Fruit fly (Drosophila melanogaster): ENCODE results near the gene TrissinR.

TrissinR gene

dm6 chr2L:5901553-5901952 lies 77.7 kb downstream of the TrissinR start (continued):
- TF ChIP-seq salr (GFP tag; optimal IDR thresholded peaks at IDR 0.05), result peak in 1 of 2 experiments; percentile 4
- no peak for TF ChIP-seq CG34406 (GFP tag; optimal IDR thresholded peaks at IDR 0.05)
- TF ChIP-seq OdsH (GFP tag; optimal IDR thresholded peaks at IDR 0.05), result no peak
- TF ChIP-seq fd85E (GFP tag; optimal IDR thresholded peaks at IDR 0.05), result no peak
- TF ChIP-seq CG15336 (GFP tag; IDR thresholded peaks at IDR 0.05), result peak; percentile 37
- TF ChIP-seq lz (GFP tag; optimal IDR thresholded peaks at IDR 0.05), result no peak
- TF ChIP-seq CG6276 (GFP tag; optimal IDR thresholded peaks at IDR 0.05), result peak; percentile 22

- no peak for TF ChIP-seq topi (GFP tag; optimal IDR thresholded peaks at IDR 0.05)
- TF ChIP-seq Sox15 (GFP tag; optimal IDR thresholded peaks at IDR 0.05), result no peak
- no peak for TF ChIP-seq Met (GFP tag; optimal IDR thresholded peaks at IDR 0.05)
- TF ChIP-seq eg (GFP tag; IDR thresholded peaks at IDR 0.05), result no peak
- no peak for TF ChIP-seq ss (GFP tag; optimal IDR thresholded peaks at IDR 0.05)
- TF ChIP-seq Eip78C (GFP tag), result no peak
- no peak for TF ChIP-seq acj6 (GFP tag; optimal IDR thresholded peaks at IDR 0.05)
- no peak for TF ChIP-seq CG34406 (GFP tag; optimal IDR thresholded peaks at IDR 0.05)
- TF ChIP-seq salr (GFP tag; optimal IDR thresholded peaks at IDR 0.05), result no peak
Measured at dm6 chr2L:5902898-5903297, 79.1 kb downstream of the TrissinR start.

dm6 chr2L:5904585-5904984 lies 80.8 kb downstream of the TrissinR start, which contains the start of gene CG9021:
Gene CG9021 (minus strand): TSS chr2L:5904689.
- no peak for TF ChIP-seq CG1621 (tag; optimal IDR thresholded peaks at IDR 0.05)
- TF ChIP-seq net (GFP tag; optimal IDR thresholded peaks at IDR 0.05), result no peak
- no peak for TF ChIP-seq achi (GFP tag; optimal IDR thresholded peaks at IDR 0.05)
- no peak for TF ChIP-seq CG8319 (GFP tag; optimal IDR thresholded peaks at IDR 0.05)
- TF ChIP-seq Lpt (GFP tag; optimal IDR thresholded peaks at IDR 0.05), result no peak
- no peak for TF ChIP-seq CG11294 (GFP tag; IDR thresholded peaks at IDR 0.05)
- TF ChIP-seq Sox15 (GFP tag; optimal IDR thresholded peaks at IDR 0.05), result no peak
- TF ChIP-seq Hr39 (GFP tag; optimal IDR thresholded peaks at IDR 0.05), result peak; percentile 35
- no peak for TF ChIP-seq fd85E (GFP tag; optimal IDR thresholded peaks at IDR 0.05)
- TF ChIP-seq CG3919 (GFP tag; optimal IDR thresholded peaks at IDR 0.05), result peak; percentile 6
- no peak for TF ChIP-seq CG8119 (GFP tag; IDR thresholded peaks at IDR 0.05)
- TF ChIP-seq esn (GFP tag; optimal IDR thresholded peaks at IDR 0.05), result peak; percentile 69
- TF ChIP-seq dsx (GFP tag; optimal IDR thresholded peaks at IDR 0.05; ENCODE audit: poor library complexity, severe bottlenecking), result no peak
- no peak for TF ChIP-seq CG16779 (tag; optimal IDR thresholded peaks at IDR 0.05)
- TF ChIP-seq eg (GFP tag; IDR thresholded peaks at IDR 0.05), result no peak
- TF ChIP-seq Met (GFP tag; optimal IDR thresholded peaks at IDR 0.05), result peak; percentile 57
- TF ChIP-seq Ets96B (tag; optimal IDR thresholded peaks at IDR 0.05), result no peak
- TF ChIP-seq CG10631 (GFP tag; optimal IDR thresholded peaks at IDR 0.05), result no peak
- TF ChIP-seq dac (GFP tag; optimal IDR thresholded peaks at IDR 0.05), result no peak
- TF ChIP-seq salr (GFP tag; optimal IDR thresholded peaks at IDR 0.05), result no peak
- TF ChIP-seq Eip93F (GFP tag; optimal IDR thresholded peaks at IDR 0.05), result no peak
- TF ChIP-seq OdsH (GFP tag; optimal IDR thresholded peaks at IDR 0.05), result no peak
- peak; percentile 49 for TF ChIP-seq svp (GFP tag)
- no peak for TF ChIP-seq fd59A (GFP tag; optimal IDR thresholded peaks at IDR 0.05)
- TF ChIP-seq vri (GFP tag; optimal IDR thresholded peaks at IDR 0.05), result peak; percentile 49
- TF ChIP-seq topi (GFP tag; optimal IDR thresholded peaks at IDR 0.05), result peak; percentile 55
- peak; percentile 23 for TF ChIP-seq Blimp-1 (GFP tag; optimal IDR thresholded peaks at IDR 0.05)
- peak; percentile 52 for TF ChIP-seq Sox102F (GFP tag; optimal IDR thresholded peaks at IDR 0.05)
- TF ChIP-seq CG6163 (GFP tag; IDR thresholded peaks at IDR 0.05), result no peak
- TF ChIP-seq CG10669 (GFP tag; optimal IDR thresholded peaks at IDR 0.05), result no peak
- TF ChIP-seq CG6792 (GFP tag; optimal IDR thresholded peaks at IDR 0.05), result peak; percentile 30
- TF ChIP-seq CG11902 (GFP tag; optimal IDR thresholded peaks at IDR 0.05), result no peak
- TF ChIP-seq CG6808 (GFP tag; optimal IDR thresholded peaks at IDR 0.05), result no peak
- TF ChIP-seq CG31627 (GFP tag; optimal IDR thresholded peaks at IDR 0.05), result no peak
- TF ChIP-seq Hr4 (GFP tag; optimal IDR thresholded peaks at IDR 0.05), result no peak
- TF ChIP-seq ss (GFP tag; optimal IDR thresholded peaks at IDR 0.05), result no peak
- no peak for TF ChIP-seq CG3032 (tag; optimal IDR thresholded peaks at IDR 0.05)
- TF ChIP-seq Hr38 (GFP tag; optimal IDR thresholded peaks at IDR 0.05), result no peak
- peak; percentile 54 for TF ChIP-seq Eip78C (GFP tag)
- TF ChIP-seq CG4318 (GFP tag; optimal IDR thresholded peaks at IDR 0.05), result no peak
- TF ChIP-seq fkh (GFP tag; optimal IDR thresholded peaks at IDR 0.05), result no peak
- TF ChIP-seq CG15336 (GFP tag; IDR thresholded peaks at IDR 0.05), result no peak
- TF ChIP-seq pdm3 (GFP tag; optimal IDR thresholded peaks at IDR 0.05), result no peak
